Fruit fly (Drosophila melanogaster): ENCODE results near the gene PIG-S.
A peak's percentile ranks its signal among the peaks of the same experiment; 100 is the strongest.

The PIG-S gene

dm6 chr3R:24926752-24927320 lies 9.2 kb upstream of the PIG-S start:
- TF ChIP-seq EcR (GFP tag; optimal IDR thresholded peaks at IDR 0.05) (no peak), pan (optimal IDR thresholded peaks at IDR 0.05) (no peak), psq (optimal IDR thresholded peaks at IDR 0.05) (no peak), CG8478 (optimal IDR thresholded peaks at IDR 0.05) (no peak), Dll (optimal IDR thresholded peaks at IDR 0.05) (no peak), usp (GFP tag; optimal IDR thresholded peaks at IDR 0.05) (no peak)

- TF ChIP-seq Dll (optimal IDR thresholded peaks at IDR 0.05), result no peak
- TF ChIP-seq usp (GFP tag; optimal IDR thresholded peaks at IDR 0.05), result no peak
- no peak for TF ChIP-seq pan (optimal IDR thresholded peaks at IDR 0.05)
- TF ChIP-seq CG8478 (optimal IDR thresholded peaks at IDR 0.05), result no peak
- no peak for TF ChIP-seq psq (optimal IDR thresholded peaks at IDR 0.05)
- TF ChIP-seq EcR (GFP tag; optimal IDR thresholded peaks at IDR 0.05), result no peak
These were observed 7.3 kb upstream of the PIG-S start, which contains the start of gene Trf4-2 for dm6 chr3R:24924916-24925315. TSS of gene Trf4-2 (plus strand) at chr3R:24925216.

- TF ChIP-seq pan (optimal IDR thresholded peaks at IDR 0.05), result no peak
- TF ChIP-seq EcR (GFP tag; optimal IDR thresholded peaks at IDR 0.05), result no peak
These were observed 4.6 kb upstream of the PIG-S start, which contains the start of gene Mink for dm6 chr3R:24922270-24922669. TSS of gene Mink (plus strand) at chr3R:24922473.

- TF ChIP-seq CG8478 (optimal IDR thresholded peaks at IDR 0.05) (no peak), EcR (GFP tag; optimal IDR thresholded peaks at IDR 0.05) (no peak), usp (GFP tag; optimal IDR thresholded peaks at IDR 0.05) (no peak), psq (optimal IDR thresholded peaks at IDR 0.05) (no peak), Dll (optimal IDR thresholded peaks at IDR 0.05) (no peak), pan (optimal IDR thresholded peaks at IDR 0.05) (no peak)
These were observed 2.8 kb downstream of the PIG-S start for dm6 chr3R:24914864-24915263.

dm6 chr3R:24910097-24910496 lies 7.6 kb downstream of the PIG-S start:
- TF ChIP-seq psq (optimal IDR thresholded peaks at IDR 0.05), result no peak
- TF ChIP-seq usp (GFP tag; optimal IDR thresholded peaks at IDR 0.05), result no peak
- TF ChIP-seq pan (optimal IDR thresholded peaks at IDR 0.05), result no peak
- TF ChIP-seq EcR (GFP tag; optimal IDR thresholded peaks at IDR 0.05), result no peak
- no peak for TF ChIP-seq CG8478 (optimal IDR thresholded peaks at IDR 0.05)
- TF ChIP-seq Dll (optimal IDR thresholded peaks at IDR 0.05), result no peak

dm6 chr3R:24908034-24908433 lies 9.6 kb downstream of the PIG-S start:
- TF ChIP-seq Dll (optimal IDR thresholded peaks at IDR 0.05) (no peak), psq (optimal IDR thresholded peaks at IDR 0.05) (no peak), pan (optimal IDR thresholded peaks at IDR 0.05) (no peak), CG8478 (optimal IDR thresholded peaks at IDR 0.05) (no peak), usp (GFP tag; optimal IDR thresholded peaks at IDR 0.05) (no peak), EcR (GFP tag; optimal IDR thresholded peaks at IDR 0.05) (no peak)

dm6 chr3R:24906648-24907047 lies 11.0 kb downstream of the PIG-S start:
- TF ChIP-seq CG8478 (optimal IDR thresholded peaks at IDR 0.05) (no peak), Dll (optimal IDR thresholded peaks at IDR 0.05) (no peak), EcR (GFP tag; optimal IDR thresholded peaks at IDR 0.05) (no peak), psq (optimal IDR thresholded peaks at IDR 0.05) (no peak), usp (GFP tag; optimal IDR thresholded peaks at IDR 0.05) (no peak), pan (optimal IDR thresholded peaks at IDR 0.05) (no peak)

- no peak for TF ChIP-seq EcR (GFP tag; optimal IDR thresholded peaks at IDR 0.05)
- no peak for TF ChIP-seq CG8478 (optimal IDR thresholded peaks at IDR 0.05)
- no peak for TF ChIP-seq pan (optimal IDR thresholded peaks at IDR 0.05)
- no peak for TF ChIP-seq psq (optimal IDR thresholded peaks at IDR 0.05)
- no peak for TF ChIP-seq Dll (optimal IDR thresholded peaks at IDR 0.05)
- no peak for TF ChIP-seq usp (GFP tag; optimal IDR thresholded peaks at IDR 0.05)
These were observed 11.6 kb downstream of the PIG-S start, which contains the start of gene CG13643 for dm6 chr3R:24905959-24906634. TSS of gene CG13643 (minus strand) at chr3R:24906004.

- TF ChIP-seq psq (optimal IDR thresholded peaks at IDR 0.05) (no peak), EcR (GFP tag; optimal IDR thresholded peaks at IDR 0.05) (no peak), usp (GFP tag; optimal IDR thresholded peaks at IDR 0.05) (no peak), pan (optimal IDR thresholded peaks at IDR 0.05) (no peak), Dll (optimal IDR thresholded peaks at IDR 0.05) (no peak), CG8478 (optimal IDR thresholded peaks at IDR 0.05) (no peak)
These were observed 16.8 kb downstream of the PIG-S start, which contains the start of gene CG10845 for dm6 chr3R:24900816-24901215. TSS of gene CG10845 (plus strand) at chr3R:24901116.

- TF ChIP-seq EcR (GFP tag; optimal IDR thresholded peaks at IDR 0.05) (no peak), usp (GFP tag; optimal IDR thresholded peaks at IDR 0.05) (no peak), Dll (optimal IDR thresholded peaks at IDR 0.05) (no peak), CG8478 (optimal IDR thresholded peaks at IDR 0.05) (no peak), psq (optimal IDR thresholded peaks at IDR 0.05) (no peak), pan (optimal IDR thresholded peaks at IDR 0.05) (no peak)
These were observed 23.1 kb downstream of the PIG-S start, which contains the start of the genes CG31121 and CG11069 for dm6 chr3R:24894419-24895206. TSS of gene CG31121 (minus strand) at chr3R:24894605. TSS of gene CG11069 (plus strand) at chr3R:24894742.

dm6 chr3R:24893320-24893955 lies 24.2 kb downstream of the PIG-S start:
- peak in 1 of 2 experiments; percentile 86 for TF ChIP-seq EcR (GFP tag; optimal IDR thresholded peaks at IDR 0.05)
- TF ChIP-seq pan (optimal IDR thresholded peaks at IDR 0.05), result no peak

All from whole organism.